Fruit fly (Drosophila melanogaster) whole organism, embryonic: Measurements from ENCODE around the gene aux.

Experiments used
- Adf1 ChIP-seq: fragments of 200-800 bp; sonication (Bioruptor generic); IDR thresholded peaks from 2 replicates; pipeline ENCODE4 v1.3.6; 2022; ENCODE audit warnings: missing biosample characterization, missing genetic modification characterization
- Blimp-1 ChIP-seq: fragments of 200-800 bp; sonication (Bioruptor generic); optimal IDR thresholded peaks from 3 replicates; lab custom pipeline; 2018; ENCODE audit warnings: missing biosample characterization, missing genetic modification characterization, mild to moderate bottlenecking, moderate library complexity, missing genetic modification reagents
- CG10462 ChIP-seq: fragments of 200-800 bp; sonication (Bioruptor generic); optimal IDR thresholded peaks from 2 replicates; lab custom pipeline; 2016; ENCODE audit warnings: missing biosample characterization, missing genetic modification characterization
- CG1233 ChIP-seq: fragments of 200-800 bp; sonication (Bioruptor generic); optimal IDR thresholded peaks from 4 replicates; lab custom pipeline; 2018; ENCODE audit warnings: missing biosample characterization, mild to moderate bottlenecking, missing genetic modification characterization
- CG12769 ChIP-seq: fragments of 200-800 bp; sonication (Bioruptor generic); optimal IDR thresholded peaks from 2 replicates; lab custom pipeline; 2019; ENCODE audit warnings: missing biosample characterization, mild to moderate bottlenecking, missing genetic modification characterization, moderate library complexity
- CG14050 ChIP-seq: fragments of 200-800 bp; sonication (Bioruptor generic); IDR thresholded peaks from 3 replicates; pipeline ENCODE4 v1.3.6; 2022; ENCODE audit warnings: missing biosample characterization, missing genetic modification characterization
- CG15269 ChIP-seq: fragments of 200-800 bp; sonication (Bioruptor generic); optimal IDR thresholded peaks from 2 replicates; lab custom pipeline; 2018; ENCODE audit warnings: missing biosample characterization, mild to moderate bottlenecking, missing genetic modification characterization, moderate library complexity
- CG15696 ChIP-seq: fragments of 200-800 bp; sonication (Bioruptor generic); optimal IDR thresholded peaks from 2 replicates; lab custom pipeline; 2019; ENCODE audit warnings: missing biosample characterization, mild to moderate bottlenecking, missing genetic modification characterization, moderate library complexity
- CG16813 ChIP-seq: fragments of 200-800 bp; sonication (Bioruptor generic); IDR thresholded peaks from 3 replicates; pipeline ENCODE4 v1.3.6; 2022; ENCODE audit warnings: missing biosample characterization, missing genetic modification characterization; ENCODE audit not compliant: partially characterized antibody
- CG2202 ChIP-seq: fragments of 200-800 bp; sonication (Bioruptor generic); optimal IDR thresholded peaks from 2 replicates; lab custom pipeline; 2018; ENCODE audit warnings: missing biosample characterization, mild to moderate bottlenecking, missing genetic modification characterization
- CG31365 ChIP-seq: fragments of 200-800 bp; sonication (Bioruptor generic); optimal IDR thresholded peaks from 2 replicates; lab custom pipeline; 2018; ENCODE audit warnings: missing biosample characterization, mild to moderate bottlenecking, missing genetic modification characterization
- CG4820 ChIP-seq: fragments of 200-800 bp; sonication (Bioruptor generic); optimal IDR thresholded peaks from 3 replicates; lab custom pipeline; 2016; ENCODE audit warnings: missing biosample characterization, missing genetic modification characterization
- CG5245 ChIP-seq: fragments of 200-800 bp; sonication (Bioruptor generic); optimal IDR thresholded peaks from 3 replicates; lab custom pipeline; 2016; ENCODE audit warnings: missing biosample characterization, missing genetic modification characterization
- Dip3 ChIP-seq: fragments of 200-800 bp; sonication (Bioruptor generic); optimal IDR thresholded peaks from 3 replicates; lab custom pipeline; 2016; ENCODE audit warnings: missing biosample characterization, missing genetic modification characterization
- Dp ChIP-seq: fragments of 200-800 bp; sonication (Bioruptor generic); optimal IDR thresholded peaks from 2 replicates; lab custom pipeline; 2018; ENCODE audit warnings: missing biosample characterization, mild to moderate bottlenecking, missing genetic modification characterization, moderate library complexity
- Drgx ChIP-seq: fragments of 200-800 bp; sonication (Bioruptor generic); IDR thresholded peaks from 2 replicates; pipeline ENCODE4 v1.3.6; 2022; ENCODE audit warnings: missing biosample characterization, missing genetic modification characterization
- Ets65A ChIP-seq: fragments of 200-800 bp; sonication (Bioruptor generic); peaks from one replicate; lab custom pipeline; 2016; ENCODE audit warnings: missing biosample characterization, missing genetic modification characterization
- Lim3 ChIP-seq: fragments of 200-800 bp; sonication (Bioruptor generic); IDR thresholded peaks from 2 replicates; pipeline ENCODE4 v1.3.6; 2022; ENCODE audit warnings: missing biosample characterization, missing genetic modification characterization
- Mad ChIP-seq: fragments of 200-800 bp; sonication (Bioruptor generic); optimal IDR thresholded peaks from 2 replicates; lab custom pipeline; 2016; ENCODE audit warnings: missing biosample characterization, missing genetic modification characterization
- Med ChIP-seq: fragments of 200-800 bp; sonication (Bioruptor generic); peaks from one replicate; lab custom pipeline; 2016; ENCODE audit warnings: missing biosample characterization, missing genetic modification characterization, mild to moderate bottlenecking, inconsistent platforms, moderate library complexity
- Nf-YC ChIP-seq: fragments of 200-800 bp; optimal IDR thresholded peaks from 3 replicates; lab custom pipeline; 2019; ENCODE audit warnings: missing biosample characterization, mild to moderate bottlenecking, missing genetic modification characterization, moderate library complexity
- Pdp1 ChIP-seq, 2 experiments: fragments of 200-800 bp; sonication (Bioruptor generic); optimal IDR thresholded peaks; 3 replicates each; lab custom pipeline; 2016; ENCODE audit warnings: missing biosample characterization in 2 of 2, missing genetic modification characterization in 2 of 2, mild to moderate bottlenecking in 1 of 2, moderate library complexity in 1 of 2
- Xbp1 ChIP-seq: fragments of 200-800 bp; sonication (Bioruptor generic); optimal IDR thresholded peaks from 3 replicates; lab custom pipeline; 2016; ENCODE audit warnings: missing biosample characterization, mild to moderate bottlenecking, missing genetic modification characterization
- abd-A ChIP-seq: fragments of 200-800 bp; sonication (Bioruptor generic); optimal IDR thresholded peaks from 3 replicates; lab custom pipeline; 2019; ENCODE audit warnings: missing biosample characterization, mild to moderate bottlenecking, missing genetic modification characterization, moderate library complexity
- caup ChIP-seq: fragments of 200-800 bp; sonication (Bioruptor generic); optimal IDR thresholded peaks from 3 replicates; lab custom pipeline; 2017; ENCODE audit warnings: missing biosample characterization, mild to moderate bottlenecking, missing genetic modification characterization, moderate library complexity; ENCODE audit not compliant: severe bottlenecking
- chinmo ChIP-seq: fragments of 200-800 bp; sonication (Bioruptor generic); IDR thresholded peaks from 4 replicates; pipeline ENCODE4 v1.3.6; 2022; ENCODE audit warnings: missing biosample characterization, missing genetic modification characterization; ENCODE audit not compliant: partially characterized antibody
- dati ChIP-seq: fragments of 200-800 bp; sonication (Bioruptor generic); IDR thresholded peaks from 2 replicates; pipeline ENCODE4 v1.3.6; 2022; ENCODE audit warnings: missing biosample characterization, missing genetic modification characterization
- ftz-f1 ChIP-seq: fragments of 200-800 bp; sonication (Bioruptor generic); optimal IDR thresholded peaks from 2 replicates; lab custom pipeline; 2016; ENCODE audit warnings: missing biosample characterization, missing genetic modification characterization
- kay ChIP-seq: fragments of 200-800 bp; sonication (Bioruptor generic); optimal IDR thresholded peaks from 2 replicates; lab custom pipeline; 2016; ENCODE audit warnings: missing biosample characterization, missing genetic modification characterization
- oc ChIP-seq: fragments of 200-800 bp; sonication (Bioruptor generic); optimal IDR thresholded peaks from 2 replicates; lab custom pipeline; 2018; ENCODE audit warnings: missing biosample characterization, mild to moderate bottlenecking, missing genetic modification characterization, moderate library complexity
- pan ChIP-seq, 4 experiments: fragments of >200 bp in 3 of 4; fragments of 200-800 bp in 1 of 4; sonication (Bioruptor generic) in 1 of 4; optimal IDR thresholded peaks in 3 of 4; IDR thresholded peaks in 1 of 4; 2 replicates each; pipeline versions ENCODE4 v1.3.6 to Lab custom; 2017 to 2022; ENCODE audit warnings: missing biosample characterization in 2 of 4, missing genetic modification characterization in 2 of 4, mixed read lengths in 1 of 4
- row ChIP-seq: fragments of 200-800 bp; sonication (Bioruptor generic); IDR thresholded peaks from 3 replicates; pipeline ENCODE4 v1.3.6; 2022; ENCODE audit warnings: missing biosample characterization, missing genetic modification characterization
- sna ChIP-seq: fragments of 200-800 bp; sonication (Bioruptor generic); IDR thresholded peaks from 2 replicates; pipeline ENCODE4 v1.3.6; 2022; ENCODE audit warnings: missing biosample characterization, missing genetic modification characterization; ENCODE audit not compliant: partially characterized antibody
- vnd ChIP-seq: fragments of 200-800 bp; sonication (Bioruptor generic); IDR thresholded peaks from 3 replicates; pipeline ENCODE4 v1.3.6; 2022; ENCODE audit warnings: missing biosample characterization, missing genetic modification characterization; ENCODE audit not compliant: partially characterized antibody
- vvl ChIP-seq: fragments of 200-800 bp; sonication (Bioruptor generic); IDR thresholded peaks from 2 replicates; pipeline ENCODE4 v1.3.6; 2022; ENCODE audit warnings: missing biosample characterization, missing genetic modification characterization
- wdn ChIP-seq: fragments of 200-800 bp; sonication (Bioruptor generic); IDR thresholded peaks from 2 replicates; pipeline ENCODE4 v1.3.6; 2022; ENCODE audit warnings: missing biosample characterization, missing genetic modification characterization

Gene aux

dm6 chr3R:4246578-4247070 lies 35.0 kb downstream of the aux start, which contains the start of gene TwdlF:
Gene TwdlF (plus strand): TSS chr3R:4247020.
- TF ChIP-seq vvl (GFP tag; lab: Robert Waterston, UW) (peak; percentile 58; the same call in 1 of the 2 replicates), CG1233 (no peak), wdn (GFP tag; lab: Robert Waterston, UW) (no peak), Pdp1 (GFP tag; optimal IDR thresholded peaks at IDR 0.05; lab: Kevin White, UChicago) (peak in 1 of 2 experiments; percentile 7), ftz-f1 (GFP tag; lab: Kevin White, UChicago) (no peak), CG5245 (GFP tag; lab: Kevin White, UChicago) (no peak), abd-A (tag; lab: Kevin White, UChicago) (peak; percentile 25), CG14050 (GFP tag; lab: Robert Waterston, UW) (no peak), CG10462 (no peak), Dp (GFP tag; lab: Kevin White, UChicago) (no peak), CG31365 (tag; lab: Kevin White, UChicago) (no peak), oc (tag; lab: Kevin White, UChicago) (peak; percentile 67), caup (GFP tag; lab: Kevin White, UChicago) (no peak)

- TF ChIP-seq sna (no peak), CG12769 (tag; lab: Kevin White, UChicago) (peak; percentile 74), Ets65A (peak; percentile 25), chinmo (0 out of 4 replicates have a peak, but pooled peaks have one; percentile 57), vvl (GFP tag; lab: Robert Waterston, UW) (peak; percentile 66; the same call in 1 of the 2 replicates), Lim3 (GFP tag; lab: Robert Waterston, UW) (no peak), Blimp-1 (GFP tag; lab: Kevin White, UChicago) (peak; percentile 83)
Observed at dm6 chr3R:4249947-4250346, 38.4 kb downstream of the aux start.

- no peak for TF ChIP-seq dati
- TF ChIP-seq Med (GFP tag; lab: Kevin White, UChicago), result peak; percentile 56
- no peak for TF ChIP-seq Xbp1 (GFP tag; lab: Kevin White, UChicago)
- TF ChIP-seq CG12769 (tag; lab: Kevin White, UChicago), result peak; percentile 13
- no peak for TF ChIP-seq CG15696 (tag; lab: Kevin White, UChicago)
Observed at dm6 chr3R:4251241-4251640, 39.7 kb downstream of the aux start, which contains the start of gene TwdlG. Gene TwdlG (minus strand): TSS chr3R:4251341.

dm6 chr3R:4252943-4253342 lies 41.4 kb downstream of the aux start, which contains the start of gene CG14644:
Gene CG14644 (minus strand): TSS chr3R:4253043.
- TF ChIP-seq kay (GFP tag; lab: Kevin White, UChicago), result no peak
- TF ChIP-seq vnd (GFP tag; lab: Robert Waterston, UW), result no peak
- TF ChIP-seq row, result no peak
- no peak for TF ChIP-seq CG2202
- no peak for TF ChIP-seq Drgx (GFP tag; lab: Robert Waterston, UW)
- no peak for TF ChIP-seq Nf-YC (tag; lab: Kevin White, UChicago)
- TF ChIP-seq Dip3 (GFP tag; lab: Kevin White, UChicago), result no peak
- TF ChIP-seq pan (optimal IDR thresholded peaks at IDR 0.05; lab: Kevin White, UChicago), result no peak
- no peak for TF ChIP-seq pan (GFP tag; optimal IDR thresholded peaks at IDR 0.05 in 1 of 2, IDR thresholded peaks at IDR 0.05 in 1 of 2)
- TF ChIP-seq Adf1 (GFP tag; lab: Robert Waterston, UW), result no peak
- TF ChIP-seq CG4820 (GFP tag; lab: Kevin White, UChicago), result no peak
- TF ChIP-seq CG15269 (tag; lab: Kevin White, UChicago), result no peak
- TF ChIP-seq CG16813 (GFP tag; lab: Robert Waterston, UW), result no peak
- no peak for TF ChIP-seq Mad (GFP tag; lab: Kevin White, UChicago)
- TF ChIP-seq, all 482 proteins: peak for 0
